Worm (Caenorhabditis elegans): ENCODE data around the gene T23D5.3.

T23D5.3 gene

ce11 chrV:15733568-15733967 lies at the start of gene T23D5.3:
TSS of gene T23D5.3 (minus strand) at chrV:15733668.
- TF ChIP-seq madf-2 (tag; optimal IDR thresholded peaks at IDR 0.05) (no peak), Y22D7AL.16 (tag; optimal IDR thresholded peaks at IDR 0.05) (no peak), tbx-2 (tag; optimal IDR thresholded peaks at IDR 0.05) (no peak), ceh-9 (tag; optimal IDR thresholded peaks at IDR 0.05) (no peak), ztf-16 (tag; optimal IDR thresholded peaks at IDR 0.05) (no peak), pros-1 (tag; optimal IDR thresholded peaks at IDR 0.05) (no peak), ceh-30 (tag; optimal IDR thresholded peaks at IDR 0.05) (no peak), gmeb-2 (tag; optimal IDR thresholded peaks at IDR 0.05) (no peak), dmd-4 (tag; optimal IDR thresholded peaks at IDR 0.05; ENCODE audit: borderline replicate concordance) (no peak), hlh-8 (tag; optimal IDR thresholded peaks at IDR 0.05) (no peak), unc-86 (tag; optimal IDR thresholded peaks at IDR 0.05) (no peak), ceh-31 (tag; optimal IDR thresholded peaks at IDR 0.05) (no peak), pha-4 (tag; optimal IDR thresholded peaks at IDR 0.05) (no peak)

- TF ChIP-seq pqm-1 (tag; optimal IDR thresholded peaks at IDR 0.05) (no peak), ceh-48 (tag; optimal IDR thresholded peaks at IDR 0.05) (no peak), ceh-45 (GFP tag; IDR thresholded peaks at IDR 0.05) (no peak), lim-6 (tag; optimal IDR thresholded peaks at IDR 0.05) (no peak), K09A11.1 (tag; optimal IDR thresholded peaks at IDR 0.05; ENCODE audit: insufficient read depth) (no peak), nhr-232 (tag; optimal IDR thresholded peaks at IDR 0.05) (no peak), ceh-24 (tag; optimal IDR thresholded peaks at IDR 0.05) (no peak), zip-5 (tag; optimal IDR thresholded peaks at IDR 0.05) (no peak), rnt-1 (tag; optimal IDR thresholded peaks at IDR 0.05) (no peak), pat-9 (tag; optimal IDR thresholded peaks at IDR 0.05) (no peak), ahr-1 (tag; optimal IDR thresholded peaks at IDR 0.05) (no peak), F13H6.1 (tag; optimal IDR thresholded peaks at IDR 0.05) (no peak), hlh-6 (tag; optimal IDR thresholded peaks at IDR 0.05) (no peak), pros-1 (tag; optimal IDR thresholded peaks at IDR 0.05) (no peak), ets-4 (tag; optimal IDR thresholded peaks at IDR 0.05) (no peak), nhr-11 (tag; optimal IDR thresholded peaks at IDR 0.05) (no peak)
Measured at ce11 chrV:15782494-15782893, 49.0 kb upstream of the T23D5.3 start, which contains the start of gene T26E4.3. TSS of gene T26E4.3 (plus strand) at chrV:15782794.

ce11 chrV:15781086-15781485 lies 47.6 kb upstream of the T23D5.3 start, which contains the start of gene T26E4.2:
TSS of gene T26E4.2 (plus strand) at chrV:15781386.
- no peak for TF ChIP-seq hlh-13 (GFP tag; optimal IDR thresholded peaks at IDR 0.05)
- no peak for TF ChIP-seq che-1 (tag; optimal IDR thresholded peaks at IDR 0.05)
- TF ChIP-seq fkh-10 (GFP tag; optimal IDR thresholded peaks at IDR 0.05), result no peak
- TF ChIP-seq ceh-19 (GFP tag; optimal IDR thresholded peaks at IDR 0.05), result no peak
- TF ChIP-seq F13H6.1 (tag; optimal IDR thresholded peaks at IDR 0.05), result no peak
- TF ChIP-seq unc-42 (tag; optimal IDR thresholded peaks at IDR 0.05), result no peak
- TF ChIP-seq sox-2 (GFP tag; IDR thresholded peaks at IDR 0.05), result no peak
- TF ChIP-seq pros-1 (tag; optimal IDR thresholded peaks at IDR 0.05), result no peak
- no peak for TF ChIP-seq ttx-3 (tag; optimal IDR thresholded peaks at IDR 0.05)
- TF ChIP-seq rnt-1 (tag; optimal IDR thresholded peaks at IDR 0.05), result no peak
- no peak for TF ChIP-seq ceh-45 (GFP tag; IDR thresholded peaks at IDR 0.05)
- no peak for TF ChIP-seq gmeb-2 (tag; optimal IDR thresholded peaks at IDR 0.05)
- no peak for TF ChIP-seq zip-5 (tag; optimal IDR thresholded peaks at IDR 0.05)
- no peak for TF ChIP-seq ref-2 (tag; optimal IDR thresholded peaks at IDR 0.05)
- TF ChIP-seq mec-3 (tag; optimal IDR thresholded peaks at IDR 0.05; ENCODE audit: borderline replicate concordance), result no peak
- no peak for TF ChIP-seq nhr-232 (tag; optimal IDR thresholded peaks at IDR 0.05)
- no peak for TF ChIP-seq ceh-22 (tag; optimal IDR thresholded peaks at IDR 0.05)
- no peak for TF ChIP-seq ceh-18 (tag; optimal IDR thresholded peaks at IDR 0.05)
